Fruit fly (Drosophila melanogaster) whole organism, embryonic: ENCODE results near the gene Bug22.

Experiments used
- Ada2b ChIP-seq: fragments of 200-800 bp; sonication (Bioruptor generic); IDR thresholded peaks from 2 replicates; pipeline ENCODE4 v1.3.6; 2022; ENCODE audit warnings: missing biosample characterization, missing genetic modification characterization
- Atf6 ChIP-seq: fragments of 200-800 bp; sonication (Bioruptor generic); IDR thresholded peaks from 2 replicates; pipeline ENCODE4 v1.3.6; 2022; ENCODE audit warnings: missing biosample characterization, missing genetic modification characterization
- Bgb ChIP-seq: fragments of 200-800 bp; sonication (Bioruptor generic); IDR thresholded peaks from 2 replicates; pipeline ENCODE4 v1.3.6; 2022; ENCODE audit warnings: missing biosample characterization, missing genetic modification characterization; ENCODE audit not compliant: partially characterized antibody
- Bteb2 ChIP-seq: fragments of 200-800 bp; sonication (Bioruptor generic); optimal IDR thresholded peaks from 2 replicates; lab custom pipeline; 2016; ENCODE audit warnings: missing biosample characterization, missing genetic modification characterization
- CG1024 ChIP-seq: fragments of 200-800 bp; sonication (Bioruptor generic); IDR thresholded peaks from 2 replicates; pipeline ENCODE4 v1.3.6; 2022; ENCODE audit warnings: missing biosample characterization, missing genetic modification characterization
- CG11456 ChIP-seq: fragments of 200-800 bp; sonication (Bioruptor generic); IDR thresholded peaks from 3 replicates; pipeline ENCODE4 v1.3.6; 2022; ENCODE audit warnings: missing biosample characterization, missing genetic modification characterization
- CG12391 ChIP-seq: fragments of 200-800 bp; sonication (Bioruptor generic); optimal IDR thresholded peaks from 3 replicates; lab custom pipeline; 2018; ENCODE audit warnings: missing biosample characterization, mild to moderate bottlenecking, missing genetic modification characterization, moderate library complexity
- CG14667 ChIP-seq: fragments of 200-800 bp; sonication (Bioruptor generic); IDR thresholded peaks from 2 replicates; pipeline ENCODE4 v1.3.6; 2022; ENCODE audit warnings: missing biosample characterization, missing genetic modification characterization
- CG30403 ChIP-seq: fragments of 200-800 bp; sonication (Bioruptor generic); optimal IDR thresholded peaks from 3 replicates; lab custom pipeline; 2016; ENCODE audit warnings: missing biosample characterization, missing genetic modification characterization
- CG31224 ChIP-seq: fragments of 200-800 bp; sonication (Bioruptor generic); IDR thresholded peaks from 2 replicates; pipeline ENCODE4 v1.3.6; 2022; ENCODE audit warnings: missing biosample characterization, missing genetic modification characterization
- CG32532 ChIP-seq: fragments of 200-800 bp; sonication (Bioruptor generic); IDR thresholded peaks from 2 replicates; pipeline ENCODE4 v1.3.6; 2022; ENCODE audit warnings: missing biosample characterization, missing genetic modification characterization
- CG33557 ChIP-seq: fragments of 200-800 bp; sonication (Bioruptor generic); optimal IDR thresholded peaks from 2 replicates; lab custom pipeline; 2019; ENCODE audit warnings: missing biosample characterization, mild to moderate bottlenecking, missing genetic modification characterization, moderate library complexity
- CG34376 ChIP-seq: fragments of 200-800 bp; sonication (Bioruptor generic); optimal IDR thresholded peaks from 2 replicates; lab custom pipeline; 2018; ENCODE audit warnings: missing biosample characterization, mild to moderate bottlenecking, missing genetic modification characterization
- CG3847 ChIP-seq: fragments of 200-800 bp; sonication (Bioruptor generic); IDR thresholded peaks from 2 replicates; pipeline ENCODE4 v1.3.6; 2022; ENCODE audit warnings: missing biosample characterization, missing genetic modification characterization
- CG42726 ChIP-seq: fragments of 200-800 bp; sonication (Bioruptor generic); IDR thresholded peaks from 2 replicates; pipeline ENCODE4 v1.3.6; 2022; ENCODE audit warnings: missing biosample characterization, missing genetic modification characterization; ENCODE audit not compliant: partially characterized antibody
- CG4360 ChIP-seq: fragments of 200-800 bp; sonication (Bioruptor generic); IDR thresholded peaks from 2 replicates; pipeline ENCODE4 v1.3.6; 2022; ENCODE audit warnings: missing biosample characterization, missing genetic modification characterization
- CG6175 ChIP-seq: fragments of 200-800 bp; sonication (Bioruptor generic); IDR thresholded peaks from 3 replicates; pipeline ENCODE4 v1.3.6; 2022; ENCODE audit warnings: missing biosample characterization, missing genetic modification characterization
- CG8924 ChIP-seq: fragments of 200-800 bp; optimal IDR thresholded peaks from 3 replicates; lab custom pipeline; 2019; ENCODE audit warnings: missing biosample characterization, mild to moderate bottlenecking, missing genetic modification characterization, moderate library complexity
- CrebB ChIP-seq: fragments of 200-800 bp; sonication (Bioruptor generic); optimal IDR thresholded peaks from 3 replicates; lab custom pipeline; 2018; ENCODE audit warnings: missing biosample characterization, mild to moderate bottlenecking, missing genetic modification characterization
- Dfd ChIP-seq, 2 experiments: fragments of >200 bp; optimal IDR thresholded peaks; 2 replicates each; lab custom pipeline; 2017; ENCODE audit warnings: missing biosample characterization in 2 of 2, missing genetic modification characterization in 2 of 2
- Doc2 ChIP-seq: fragments of 200-800 bp; sonication (Bioruptor generic); IDR thresholded peaks from 2 replicates; pipeline ENCODE4 v1.3.6; 2022; ENCODE audit warnings: missing biosample characterization, missing genetic modification characterization
- E2f1 ChIP-seq: fragments of 200-800 bp; sonication (Bioruptor generic); IDR thresholded peaks from 2 replicates; pipeline ENCODE4 v1.3.6; 2022; ENCODE audit warnings: missing biosample characterization, missing genetic modification characterization
- HmgD ChIP-seq: fragments of 200-800 bp; sonication (Bioruptor generic); optimal IDR thresholded peaks from 3 replicates; lab custom pipeline; 2016; ENCODE audit warnings: missing biosample characterization, missing genetic modification characterization
- HmgZ ChIP-seq: fragments of 200-800 bp; sonication (Bioruptor generic); optimal IDR thresholded peaks from 2 replicates; lab custom pipeline; 2018; ENCODE audit warnings: missing biosample characterization, mild to moderate bottlenecking, missing genetic modification characterization
- Myb ChIP-seq: fragments of 200-800 bp; sonication (Bioruptor generic); optimal IDR thresholded peaks from 2 replicates; lab custom pipeline; 2016; ENCODE audit warnings: missing biosample characterization, missing genetic modification characterization
- Nf-YA ChIP-seq: fragments of 200-800 bp; sonication (Bioruptor generic); IDR thresholded peaks from 2 replicates; pipeline ENCODE4 v1.3.6; 2022; ENCODE audit warnings: missing biosample characterization, missing genetic modification characterization
- Pdp1 ChIP-seq, 2 experiments: fragments of 200-800 bp; sonication (Bioruptor generic); optimal IDR thresholded peaks; 3 replicates each; lab custom pipeline; 2016; ENCODE audit warnings: missing biosample characterization in 2 of 2, missing genetic modification characterization in 2 of 2, mild to moderate bottlenecking in 1 of 2, moderate library complexity in 1 of 2
- Taf1 ChIP-seq: fragments of 200-800 bp; sonication (Bioruptor generic); IDR thresholded peaks from 2 replicates; pipeline ENCODE4 v1.3.6; 2022; ENCODE audit warnings: missing biosample characterization, missing genetic modification characterization
- Trl ChIP-seq, 3 experiments: fragments of >200 bp in 2 of 3; fragments of 200-800 bp in 1 of 3; sonication (Bioruptor generic) in 1 of 3; optimal IDR thresholded peaks; 2 replicates in 1 of 3; 3 replicates in 2 of 3; lab custom pipeline; 2016 to 2017; ENCODE audit warnings: missing biosample characterization in 1 of 3, missing genetic modification characterization in 1 of 3
- ab ChIP-seq: fragments of 200-800 bp; sonication (Bioruptor generic); optimal IDR thresholded peaks from 2 replicates; lab custom pipeline; 2016; ENCODE audit warnings: missing biosample characterization, missing genetic modification characterization
- ato ChIP-seq: fragments of 200-800 bp; sonication (Bioruptor generic); IDR thresholded peaks from 2 replicates; pipeline ENCODE4 v1.3.6; 2022; ENCODE audit warnings: missing biosample characterization, missing genetic modification characterization; ENCODE audit not compliant: partially characterized antibody
- az2 ChIP-seq: fragments of 200-800 bp; sonication (Bioruptor generic); optimal IDR thresholded peaks from 3 replicates; lab custom pipeline; 2016; ENCODE audit warnings: missing biosample characterization, missing genetic modification characterization
- bigmax ChIP-seq: fragments of 200-800 bp; sonication (Bioruptor generic); optimal IDR thresholded peaks from 2 replicates; lab custom pipeline; 2018; ENCODE audit warnings: missing biosample characterization, mild to moderate bottlenecking, missing genetic modification characterization
- cg ChIP-seq: fragments of 200-800 bp; sonication (Bioruptor generic); optimal IDR thresholded peaks from 3 replicates; lab custom pipeline; 2019; ENCODE audit warnings: missing biosample characterization, mild to moderate bottlenecking, missing genetic modification characterization, moderate library complexity
- dimm ChIP-seq: fragments of 200-800 bp; sonication (Bioruptor generic); IDR thresholded peaks from 2 replicates; pipeline ENCODE4 v1.3.6; 2022; ENCODE audit warnings: missing biosample characterization, missing genetic modification characterization
- dysf ChIP-seq: fragments of 200-800 bp; sonication (Bioruptor generic); IDR thresholded peaks from 3 replicates; pipeline ENCODE4 v1.3.6; 2022; ENCODE audit warnings: missing biosample characterization, missing genetic modification characterization
- fru ChIP-seq: fragments of >200 bp; optimal IDR thresholded peaks from 2 replicates; lab custom pipeline; 2017
- gcm ChIP-seq: fragments of 200-800 bp; sonication (Bioruptor generic); optimal IDR thresholded peaks from 2 replicates; lab custom pipeline; 2019; ENCODE audit warnings: missing biosample characterization, mild to moderate bottlenecking, missing genetic modification characterization, moderate library complexity
- grn ChIP-seq: fragments of 200-800 bp; sonication (Bioruptor generic); optimal IDR thresholded peaks from 3 replicates; lab custom pipeline; 2017; ENCODE audit warnings: missing biosample characterization, missing genetic modification characterization
- gsb-n ChIP-seq: fragments of 200-800 bp; sonication (Bioruptor generic); optimal IDR thresholded peaks from 3 replicates; lab custom pipeline; 2018; ENCODE audit warnings: missing biosample characterization, mild to moderate bottlenecking, missing genetic modification characterization
- hth ChIP-seq: fragments of >200 bp; optimal IDR thresholded peaks from 2 replicates; lab custom pipeline; 2017; ENCODE audit warnings: inconsistent platforms
- jigr1 ChIP-seq: fragments of 200-800 bp; sonication (Bioruptor generic); IDR thresholded peaks from 3 replicates; pipeline ENCODE4 v1.3.6; 2022; ENCODE audit warnings: missing biosample characterization, missing genetic modification characterization
- nom ChIP-seq: fragments of 200-800 bp; sonication (Bioruptor generic); optimal IDR thresholded peaks from 2 replicates; lab custom pipeline; 2017; ENCODE audit warnings: missing biosample characterization, missing genetic modification characterization, mild to moderate bottlenecking, moderate library complexity, missing genetic modification reagents
- pzg ChIP-seq: fragments of 200-800 bp; sonication (Bioruptor generic); optimal IDR thresholded peaks from 3 replicates; lab custom pipeline; 2018; ENCODE audit warnings: missing biosample characterization, mild to moderate bottlenecking, missing genetic modification characterization, moderate library complexity
- repo ChIP-seq: fragments of 200-800 bp; sonication (Bioruptor generic); optimal IDR thresholded peaks from 2 replicates; lab custom pipeline; 2016; ENCODE audit warnings: missing biosample characterization, missing genetic modification characterization
- row ChIP-seq: fragments of 200-800 bp; sonication (Bioruptor generic); IDR thresholded peaks from 3 replicates; pipeline ENCODE4 v1.3.6; 2022; ENCODE audit warnings: missing biosample characterization, missing genetic modification characterization
- scrt ChIP-seq: fragments of 200-800 bp; sonication (Bioruptor generic); optimal IDR thresholded peaks from 2 replicates; lab custom pipeline; 2018; ENCODE audit warnings: missing biosample characterization, mild to moderate bottlenecking, missing genetic modification characterization, moderate library complexity
- sim ChIP-seq: fragments of 200-800 bp; sonication (Bioruptor generic); IDR thresholded peaks from 2 replicates; pipeline ENCODE4 v1.3.6; 2022; ENCODE audit warnings: missing biosample characterization, missing genetic modification characterization
- sima ChIP-seq: fragments of 200-800 bp; sonication (Bioruptor generic); optimal IDR thresholded peaks from 2 replicates; lab custom pipeline; 2016; ENCODE audit warnings: missing biosample characterization, missing genetic modification characterization
- tll ChIP-seq, 2 experiments: fragments of 200-800 bp in 1 of 2; fragments of >200 bp in 1 of 2; sonication (Bioruptor generic) in 1 of 2; optimal IDR thresholded peaks; 2 replicates each; lab custom pipeline; 2017 to 2019; ENCODE audit warnings: missing biosample characterization in 2 of 2, missing genetic modification characterization in 2 of 2, mild to moderate bottlenecking in 1 of 2, moderate library complexity in 1 of 2
- zfh1 ChIP-seq: fragments of 200-800 bp; sonication (Bioruptor generic); IDR thresholded peaks from 3 replicates; pipeline ENCODE4 v1.3.6; 2022; ENCODE audit warnings: missing biosample characterization, missing genetic modification characterization

Bug22 gene

DNA sequence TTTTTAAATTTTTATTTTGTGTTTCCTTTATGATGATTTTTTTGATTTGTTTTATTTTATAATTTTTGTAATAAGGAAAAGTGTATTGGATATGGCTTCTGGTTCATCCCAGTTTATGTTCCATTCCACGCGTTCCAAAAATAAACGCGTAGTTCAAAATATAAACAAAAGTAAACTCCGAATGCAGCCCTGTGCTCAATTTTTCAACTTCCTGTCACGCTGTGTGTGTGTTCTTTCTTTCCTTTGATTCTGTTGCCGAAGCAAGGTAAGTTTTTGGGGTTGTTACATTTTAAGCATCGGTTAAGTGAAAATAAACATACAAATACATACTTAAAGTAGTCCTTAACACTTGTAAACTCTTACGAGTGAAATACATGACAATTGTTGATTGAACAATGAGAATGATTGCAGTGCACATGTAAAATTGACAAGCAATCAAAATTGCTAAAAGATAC lies 22.6 kb downstream of the Bug22 start, which contains the start of the genes Ip259 and RpS27A (continued):
- TF ChIP-seq CG32532, result peak; percentile 83
- TF ChIP-seq dysf (GFP tag; lab: Robert Waterston, UW), result peak; percentile 77; the same call in 1 of the 3 replicates
- TF ChIP-seq dimm (GFP tag; lab: Robert Waterston, UW), result no peak
- peak; percentile 61 for TF ChIP-seq CG8924 (tag; lab: Kevin White, UChicago)
- peak; percentile 30; the same call in 1 of the 2 replicates for TF ChIP-seq CG42726 (GFP tag; lab: Robert Waterston, UW)
- peak; percentile 74 for TF ChIP-seq scrt (GFP tag; lab: Kevin White, UChicago)
- TF ChIP-seq ab, result no peak
- peak; percentile 67 for TF ChIP-seq gsb-n (tag; lab: Kevin White, UChicago)
- TF ChIP-seq Bgb (GFP tag; lab: Robert Waterston, UW), result peak; percentile 16; the same call in 1 of the 2 replicates
- peak; percentile 73 for TF ChIP-seq CrebB
- peak; percentile 55 for TF ChIP-seq Bteb2 (GFP tag; lab: Kevin White, UChicago)
- TF ChIP-seq Dfd (GFP tag; optimal IDR thresholded peaks at IDR 0.05; lab: Kevin White, UChicago), result no peak
- peak; percentile 90 for TF ChIP-seq zfh1 (GFP tag; lab: Robert Waterston, UW)
- TF ChIP-seq az2 (GFP tag; lab: Kevin White, UChicago), result peak; percentile 55
- TF ChIP-seq CG14667 (GFP tag; lab: Robert Waterston, UW), result no peak; the same call in 1 of the 2 replicates
- peak; percentile 42 for TF ChIP-seq Myb
- peak; percentile 78 for TF ChIP-seq CG3847 (GFP tag; lab: Robert Waterston, UW)
- TF ChIP-seq hth (lab: Kevin White, UChicago), result no peak
- peak; percentile 56 for TF ChIP-seq CG30403 (GFP tag; lab: Kevin White, UChicago)
- TF ChIP-seq Taf1 (GFP tag; lab: Robert Waterston, UW), result no peak
- TF ChIP-seq repo (GFP tag; lab: Kevin White, UChicago), result peak; percentile 39
- no peak for TF ChIP-seq Trl (optimal IDR thresholded peaks at IDR 0.05; lab: Kevin White, UChicago)
- peak; percentile 78 for TF ChIP-seq Trl (GFP tag; optimal IDR thresholded peaks at IDR 0.05; lab: Kevin White, UChicago)
- TF ChIP-seq CG31224, result peak; percentile 62
- peak; percentile 81 for TF ChIP-seq row (GFP tag; lab: Robert Waterston, UW)
- TF ChIP-seq CG33557 (GFP tag; lab: Kevin White, UChicago), result peak; percentile 69
- no peak for TF ChIP-seq Doc2 (GFP tag; lab: Robert Waterston, UW)
- TF ChIP-seq CG1024, result peak; percentile 98
- TF ChIP-seq sim, result peak; percentile 64; the same call in 1 of the 2 replicates
- TF ChIP-seq CG12391, result peak; percentile 68
- no peak for TF ChIP-seq cg (GFP tag; lab: Kevin White, UChicago)
- TF ChIP-seq bigmax (GFP tag; lab: Kevin White, UChicago), result no peak
- TF ChIP-seq CG11456, result no peak; the same call in 1 of the 3 replicates
- TF ChIP-seq pzg (GFP tag; lab: Kevin White, UChicago), result peak; percentile 73
- TF ChIP-seq HmgZ (tag; lab: Kevin White, UChicago), result peak; percentile 71
- TF ChIP-seq ato, result no peak
- TF ChIP-seq sima, result peak; percentile 43
- TF ChIP-seq fru (lab: Kevin White, UChicago), result no peak
- peak; percentile 90 for TF ChIP-seq CG34376 (GFP tag; lab: Kevin White, UChicago)
- peak; percentile 35 for TF ChIP-seq HmgD (GFP tag; lab: Kevin White, UChicago)
- TF ChIP-seq grn, result no peak
- TF ChIP-seq E2f1 (GFP tag; lab: Robert Waterston, UW), result peak; percentile 61; the same call in 1 of the 2 replicates
- no peak for TF ChIP-seq CG6175 (GFP tag; lab: Robert Waterston, UW)
- TF ChIP-seq Pdp1 (GFP tag; optimal IDR thresholded peaks at IDR 0.05; lab: Kevin White, UChicago), result peak; percentile 32 to 46
- TF ChIP-seq gcm (GFP tag; lab: Kevin White, UChicago), result no peak
- TF ChIP-seq Atf6 (GFP tag; lab: Robert Waterston, UW), result peak; percentile 66
- peak; percentile 83 for TF ChIP-seq nom
- no peak for TF ChIP-seq jigr1 (GFP tag; lab: Robert Waterston, UW)
- no peak; the same call in 1 of the 2 replicates for TF ChIP-seq Ada2b
- no peak for TF ChIP-seq tll (GFP tag; optimal IDR thresholded peaks at IDR 0.05; lab: Kevin White, UChicago)
- 0 out of 2 replicates have a peak, but pooled peaks have one; percentile 40 for TF ChIP-seq CG4360 (GFP tag; lab: Robert Waterston, UW)
- TF ChIP-seq Nf-YA (GFP tag; lab: Robert Waterston, UW), result peak; percentile 67
